Worm (Caenorhabditis elegans) whole organism, midembryonic: ENCODE measurements around the gene cyp-29A2.

Source experiments
- T22C8.4 ChIP-seq: fragments of 200-800 bp; sonication (Bioruptor generic); IDR thresholded peaks from 2 replicates; pipeline ENCODE4 v1.3.6; 2022; ENCODE audit warnings: missing genetic modification characterization, missing compliant biosample characterization
- cog-1 ChIP-seq: sonication (generic microtip); optimal IDR thresholded peaks from 2 replicates; lab custom pipeline; 2016; ENCODE audit warnings: missing genetic modification characterization, missing compliant biosample characterization
- flt-1 ChIP-seq: fragments of 200-800 bp; sonication (Bioruptor generic); IDR thresholded peaks from 2 replicates; pipeline ENCODE4 v1.3.6; 2022; ENCODE audit warnings: missing genetic modification characterization, missing compliant biosample characterization
- klf-2 ChIP-seq: fragments of 200-800 bp; sonication (Bioruptor generic); conservative IDR thresholded peaks from 2 replicates; pipeline ENCODE4 v1.3.6; 2022; ENCODE audit warnings: missing genetic modification reagents, missing genetic modification characterization, missing compliant biosample characterization
- med-1 ChIP-seq: sonication (generic microtip); optimal IDR thresholded peaks from 2 replicates; lab custom pipeline; 2017; ENCODE audit warnings: missing genetic modification characterization, mild to moderate bottlenecking, missing compliant biosample characterization, antibody characterized with exemption, missing genetic modification reagents; ENCODE audit not compliant: insufficient read depth
- ref-1 ChIP-seq: fragments of 200-800 bp; sonication (Bioruptor generic); conservative IDR thresholded peaks from 2 replicates; pipeline ENCODE4 v1.3.6; 2022; ENCODE audit warnings: missing genetic modification reagents, missing genetic modification characterization, missing compliant biosample characterization
- tab-1 ChIP-seq: fragments of 200-800 bp; sonication (Bioruptor generic); IDR thresholded peaks from 2 replicates; pipeline ENCODE4 v1.3.6; 2022; ENCODE audit warnings: missing genetic modification characterization, missing compliant biosample characterization
- ztf-23 ChIP-seq: fragments of 200-800 bp; sonication (Bioruptor generic); IDR thresholded peaks from 2 replicates; pipeline ENCODE4 v1.3.6; 2022; ENCODE audit warnings: missing genetic modification reagents, missing genetic modification characterization, missing compliant biosample characterization
- ztf-29 ChIP-seq: fragments of 200-800 bp; sonication (Bioruptor generic); IDR thresholded peaks from 2 replicates; pipeline ENCODE4 v1.3.6; 2022; ENCODE audit warnings: missing genetic modification reagents, missing genetic modification characterization, missing compliant biosample characterization

The cyp-29A2 gene

ce11 chrV:11231177-11231576 is 13.8 kb downstream of the cyp-29A2 start:
- TF ChIP-seq cog-1 (tag; lab: Kevin White, UChicago) (no peak), flt-1 (no peak), ref-1 (GFP tag; lab: Robert Waterston, UW) (no peak)

- TF ChIP-seq klf-2 (GFP tag; lab: Robert Waterston, UW) = no peak
- no peak for TF ChIP-seq ref-1 (GFP tag; lab: Robert Waterston, UW)
- no peak for TF ChIP-seq cog-1 (tag; lab: Kevin White, UChicago)
- TF ChIP-seq ztf-23 (GFP tag; lab: Robert Waterston, UW) = no peak
- no peak for TF ChIP-seq flt-1
- no peak for TF ChIP-seq T22C8.4 (GFP tag; lab: Robert Waterston, UW)
- TF ChIP-seq tab-1 (GFP tag; lab: Robert Waterston, UW) = no peak
- TF ChIP-seq med-1 (GFP tag; lab: Kevin White, UChicago) = no peak
- TF ChIP-seq ztf-29 (GFP tag; lab: Robert Waterston, UW) = no peak
Observed at ce11 chrV:11234350-11234749, 17.0 kb downstream of the cyp-29A2 start, which contains the start of gene T19B10.5. T19B10.5 (plus strand) TSS chrV:11234650.

ce11 chrV:11235876-11236275 is 18.5 kb downstream of the cyp-29A2 start:
- TF ChIP-seq klf-2 (GFP tag; lab: Robert Waterston, UW) (no peak), tab-1 (GFP tag; lab: Robert Waterston, UW) (no peak), T22C8.4 (GFP tag; lab: Robert Waterston, UW) (no peak), flt-1 (no peak), ref-1 (GFP tag; lab: Robert Waterston, UW) (no peak), ztf-29 (GFP tag; lab: Robert Waterston, UW) (no peak), cog-1 (tag; lab: Kevin White, UChicago) (no peak), ztf-23 (GFP tag; lab: Robert Waterston, UW) (no peak), med-1 (GFP tag; lab: Kevin White, UChicago) (no peak)

- TF ChIP-seq med-1 (GFP tag; lab: Kevin White, UChicago) = peak; percentile 92
- peak; percentile 84 for TF ChIP-seq tab-1 (GFP tag; lab: Robert Waterston, UW)
- TF ChIP-seq ref-1 (GFP tag; lab: Robert Waterston, UW) = no peak
- TF ChIP-seq cog-1 (tag; lab: Kevin White, UChicago) = peak; percentile 78
- TF ChIP-seq klf-2 (GFP tag; lab: Robert Waterston, UW) = peak; percentile 73
- peak; percentile 57 for TF ChIP-seq T22C8.4 (GFP tag; lab: Robert Waterston, UW)
- peak; percentile 84 for TF ChIP-seq ztf-23 (GFP tag; lab: Robert Waterston, UW)
- TF ChIP-seq flt-1 = peak; percentile 87
- peak; percentile 27; the same call in 1 of the 2 replicates for TF ChIP-seq ztf-29 (GFP tag; lab: Robert Waterston, UW)
Observed at ce11 chrV:11239187-11239725, 21.9 kb downstream of the cyp-29A2 start, which contains the start of the genes dvc-1 and ima-1. dvc-1 (minus strand) TSS chrV:11239331. ima-1 (plus strand) TSS chrV:11239675.

DNA sequence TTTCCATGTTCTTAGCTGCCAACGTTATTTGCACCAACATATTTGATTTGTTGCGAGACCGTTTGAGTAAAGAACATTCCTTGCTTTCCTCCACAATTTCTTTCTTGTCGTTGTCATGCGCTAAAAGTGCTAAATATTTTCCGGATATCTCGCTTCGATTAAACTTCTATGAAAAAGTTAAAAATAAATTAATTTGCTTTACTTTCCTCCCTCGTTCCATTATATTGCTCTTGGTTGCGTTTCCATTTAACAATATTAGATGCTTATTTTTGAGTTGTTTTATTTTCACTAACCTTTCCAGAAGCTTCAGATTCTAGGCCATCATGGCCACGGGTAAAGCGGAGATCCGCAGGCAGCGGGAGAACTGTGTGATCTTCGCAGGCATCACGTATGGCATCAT is 24.2 kb downstream of the cyp-29A2 start, which contains the start of gene pgap-1:
TSS of gene pgap-1 (plus strand) at position 301 of the 400 bp plus-strand sequence.
- no peak for TF ChIP-seq ref-1 (GFP tag; lab: Robert Waterston, UW)
- no peak for TF ChIP-seq T22C8.4 (GFP tag; lab: Robert Waterston, UW)
- no peak for TF ChIP-seq cog-1 (tag; lab: Kevin White, UChicago)
- no peak for TF ChIP-seq ztf-23 (GFP tag; lab: Robert Waterston, UW)
- no peak for TF ChIP-seq tab-1 (GFP tag; lab: Robert Waterston, UW)
- no peak for TF ChIP-seq klf-2 (GFP tag; lab: Robert Waterston, UW)
- TF ChIP-seq med-1 (GFP tag; lab: Kevin White, UChicago) = no peak
- TF ChIP-seq flt-1 = no peak
- no peak for TF ChIP-seq ztf-29 (GFP tag; lab: Robert Waterston, UW)

DNA sequence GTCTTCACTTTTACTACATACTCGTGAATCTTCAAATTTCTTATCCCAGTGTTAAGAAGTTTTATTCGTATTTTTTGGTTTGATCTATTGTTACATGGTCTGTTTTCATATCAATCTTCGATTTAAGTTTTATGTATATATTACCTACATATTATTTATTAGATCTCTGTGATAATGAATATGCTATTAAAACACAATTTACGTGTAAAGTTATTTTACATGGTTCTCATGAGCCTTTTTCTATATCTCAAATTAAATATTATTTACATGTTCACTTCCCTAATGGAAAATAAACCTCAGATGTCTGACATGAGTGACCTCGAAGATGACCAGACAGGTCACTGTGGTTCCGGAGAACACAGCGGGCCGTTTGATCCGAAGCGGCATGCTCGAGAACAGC is 27.2 kb downstream of the cyp-29A2 start, which contains the start of gene mxl-1:
TSS of gene mxl-1 (plus strand) at position 301 of the 400 bp plus-strand sequence.
- TF ChIP-seq klf-2 (GFP tag; lab: Robert Waterston, UW) (no peak), cog-1 (tag; lab: Kevin White, UChicago) (no peak), tab-1 (GFP tag; lab: Robert Waterston, UW) (no peak), T22C8.4 (GFP tag; lab: Robert Waterston, UW) (no peak), ztf-29 (GFP tag; lab: Robert Waterston, UW) (no peak), flt-1 (no peak), ztf-23 (GFP tag; lab: Robert Waterston, UW) (no peak), med-1 (GFP tag; lab: Kevin White, UChicago) (no peak), ref-1 (GFP tag; lab: Robert Waterston, UW) (no peak)

- TF ChIP-seq ztf-23 (GFP tag; lab: Robert Waterston, UW) (no peak), flt-1 (no peak), cog-1 (tag; lab: Kevin White, UChicago) (no peak), klf-2 (GFP tag; lab: Robert Waterston, UW) (no peak), tab-1 (GFP tag; lab: Robert Waterston, UW) (no peak), ref-1 (GFP tag; lab: Robert Waterston, UW) (no peak), ztf-29 (GFP tag; lab: Robert Waterston, UW) (no peak)
Observed at ce11 chrV:11245029-11245428, 27.6 kb downstream of the cyp-29A2 start.

- TF ChIP-seq klf-2 (GFP tag; lab: Robert Waterston, UW) (no peak), T22C8.4 (GFP tag; lab: Robert Waterston, UW) (no peak), ztf-29 (GFP tag; lab: Robert Waterston, UW) (no peak), flt-1 (no peak), ref-1 (GFP tag; lab: Robert Waterston, UW) (no peak), cog-1 (tag; lab: Kevin White, UChicago) (no peak), ztf-23 (GFP tag; lab: Robert Waterston, UW) (no peak), tab-1 (GFP tag; lab: Robert Waterston, UW) (no peak), med-1 (GFP tag; lab: Kevin White, UChicago) (no peak)
Observed at ce11 chrV:11247846-11248245, 30.5 kb downstream of the cyp-29A2 start, which contains the start of gene mam-4. mam-4 (plus strand) TSS chrV:11248146.

- TF ChIP-seq flt-1 = no peak
- no peak for TF ChIP-seq ref-1 (GFP tag; lab: Robert Waterston, UW)
- TF ChIP-seq T22C8.4 (GFP tag; lab: Robert Waterston, UW) = no peak
- no peak for TF ChIP-seq klf-2 (GFP tag; lab: Robert Waterston, UW)
- no peak for TF ChIP-seq ztf-23 (GFP tag; lab: Robert Waterston, UW)
- no peak for TF ChIP-seq med-1 (GFP tag; lab: Kevin White, UChicago)
- no peak for TF ChIP-seq tab-1 (GFP tag; lab: Robert Waterston, UW)
- TF ChIP-seq cog-1 (tag; lab: Kevin White, UChicago) = no peak
- no peak for TF ChIP-seq ztf-29 (GFP tag; lab: Robert Waterston, UW)
Observed at ce11 chrV:11250735-11251134, 33.4 kb downstream of the cyp-29A2 start, which contains the start of gene T19B10.12. T19B10.12 (plus strand) TSS chrV:11251035.
